Worm (Caenorhabditis elegans) whole organism, L4 larva: ENCODE data around the gene nhr-105.

Experiments used
- ZK546.5 ChIP-seq, 2 experiments: sonication (generic microtip); optimal IDR thresholded peaks; 2 replicates each; lab custom pipeline; 2017; ENCODE audit warnings: missing biosample characterization in 2 of 2, missing genetic modification characterization in 2 of 2
- ceh-28 ChIP-seq: fragments of 150-350 bp; optimal IDR thresholded peaks from 2 replicates; lab custom pipeline; 2014; ENCODE audit warnings: missing biosample characterization, missing genetic modification reagents, missing genetic modification characterization
- fkh-10 ChIP-seq: fragments of 150-350 bp; optimal IDR thresholded peaks from 2 replicates; lab custom pipeline; 2014; ENCODE audit warnings: missing biosample characterization, missing genetic modification reagents, missing genetic modification characterization
- lin-15B ChIP-seq: fragments of 150-350 bp; sonication (generic microtip); optimal IDR thresholded peaks from 3 replicates; lab custom pipeline; 2014; ENCODE audit warnings: missing biosample characterization, missing genetic modification characterization
- mep-1 ChIP-seq: fragments of 150-350 bp; sonication (generic microtip); optimal IDR thresholded peaks from 3 replicates; lab custom pipeline; 2014; ENCODE audit warnings: missing biosample characterization, missing genetic modification characterization
- tag-97 ChIP-seq: fragments of 200-800 bp; sonication (Bioruptor generic); IDR thresholded peaks from 2 replicates; pipeline ENCODE4 v1.3.6; 2022; ENCODE audit warnings: missing genetic modification characterization, missing compliant biosample characterization
- unc-39 ChIP-seq: sonication (generic microtip); optimal IDR thresholded peaks from 2 replicates; lab custom pipeline; 2017; ENCODE audit warnings: missing biosample characterization, missing genetic modification characterization

DNA sequence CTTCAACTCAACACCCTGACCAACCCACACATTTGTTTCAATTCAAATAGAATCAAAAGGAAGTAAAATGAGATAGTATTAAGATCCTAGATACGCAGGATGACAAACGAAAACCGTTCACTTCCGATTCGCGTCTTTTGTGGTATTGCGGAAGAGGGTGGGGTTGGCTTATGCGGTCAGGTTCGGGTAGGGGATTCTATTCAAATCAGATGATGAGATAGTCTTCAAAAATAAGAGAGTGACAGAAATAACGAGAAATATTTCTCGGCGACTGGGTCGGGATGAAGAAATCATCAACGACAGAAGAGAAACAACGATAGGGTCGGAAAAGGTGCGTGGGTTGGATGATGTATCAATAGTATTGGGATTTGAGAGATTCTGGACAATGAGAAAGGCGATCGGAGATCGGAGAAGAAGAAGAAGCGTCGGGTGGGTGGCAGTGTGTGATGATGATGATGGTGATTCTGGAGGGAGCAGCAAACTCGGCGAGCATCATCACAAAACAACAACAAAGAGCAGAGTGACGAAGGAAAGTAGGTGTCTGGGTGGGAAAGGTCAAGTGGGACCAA, 45.5 kb downstream of the nhr-105 start:
- TF ChIP-seq ZK546.5 (tag; optimal IDR thresholded peaks at IDR 0.05; lab: Kevin White, UChicago) = no peak
- no peak for TF ChIP-seq fkh-10 (GFP tag; lab: Kevin White, UChicago)
- no peak for TF ChIP-seq tag-97
- TF ChIP-seq lin-15B (tag; lab: Kevin White, UChicago) = no peak
- no peak for TF ChIP-seq ceh-28 (tag; lab: Kevin White, UChicago)
- TF ChIP-seq unc-39 (tag; lab: Kevin White, UChicago) = no peak
- TF ChIP-seq mep-1 (tag; lab: Kevin White, UChicago) = no peak
